Worm (Caenorhabditis elegans) whole organism, L3 larva: Measurements from ENCODE around the gene cgt-1.

Source experiments
- R02D3.7 ChIP-seq: fragments of 150-350 bp; optimal IDR thresholded peaks from 2 replicates; lab custom pipeline; 2014; ENCODE audit warnings: missing biosample characterization, missing genetic modification characterization
- aly-2 ChIP-seq: fragments of 150-350 bp; optimal IDR thresholded peaks from 2 replicates; lab custom pipeline; 2014; ENCODE audit warnings: missing biosample characterization, missing genetic modification characterization
- egl-27 ChIP-seq: sonication (generic microtip); optimal IDR thresholded peaks from 4 replicates; lab custom pipeline; 2017; ENCODE audit warnings: missing biosample characterization, missing genetic modification reagents, missing genetic modification characterization
- elt-3 ChIP-seq, 3 experiments: fragments of 150-350 bp in 1 of 3; sonication (generic microtip) in 2 of 3; optimal IDR thresholded peaks; 2 replicates in 2 of 3; 4 replicates in 1 of 3; lab custom pipeline; 2014 to 2017; ENCODE audit warnings: missing biosample characterization in 3 of 3, missing genetic modification characterization in 3 of 3
- lin-39 ChIP-seq: fragments of 150-350 bp; optimal IDR thresholded peaks from 2 replicates; lab custom pipeline; 2018; ENCODE audit warnings: missing biosample characterization, missing genetic modification reagents, missing genetic modification characterization
- nfya-1 ChIP-seq: sonication (generic microtip); optimal IDR thresholded peaks from 2 replicates; lab custom pipeline; 2017; ENCODE audit warnings: missing genetic modification characterization, mild to moderate bottlenecking, missing compliant biosample characterization, antibody characterized with exemption, moderate library complexity; ENCODE audit not compliant: insufficient read depth
- nhr-11 ChIP-seq: fragments of 150-350 bp; optimal IDR thresholded peaks from 2 replicates; lab custom pipeline; 2014; ENCODE audit warnings: missing biosample characterization, missing genetic modification characterization
- nhr-12 ChIP-seq: fragments of 150-350 bp; optimal IDR thresholded peaks from 2 replicates; lab custom pipeline; 2014; ENCODE audit warnings: missing biosample characterization, missing genetic modification characterization
- nhr-237 ChIP-seq: fragments of 150-350 bp; optimal IDR thresholded peaks from 2 replicates; lab custom pipeline; 2014; ENCODE audit warnings: missing biosample characterization, missing genetic modification characterization
- nhr-25 ChIP-seq: sonication (generic microtip); optimal IDR thresholded peaks from 2 replicates; lab custom pipeline; 2017; ENCODE audit warnings: missing biosample characterization, missing genetic modification characterization
- nhr-76 ChIP-seq: fragments of 150-350 bp; sonication (generic microtip); optimal IDR thresholded peaks from 5 replicates; lab custom pipeline; 2014; ENCODE audit warnings: missing biosample characterization, missing genetic modification characterization
- sea-2 ChIP-seq: fragments of 150-350 bp; sonication (generic microtip); optimal IDR thresholded peaks from 4 replicates; lab custom pipeline; 2014; ENCODE audit warnings: missing biosample characterization, missing genetic modification reagents, missing genetic modification characterization
- unc-62 ChIP-seq: fragments of 150-350 bp; sonication (generic microtip); optimal IDR thresholded peaks from 4 replicates; lab custom pipeline; 2014; ENCODE audit warnings: missing biosample characterization, missing genetic modification reagents, missing genetic modification characterization
- zag-1 ChIP-seq: fragments of 150-350 bp; optimal IDR thresholded peaks from 2 replicates; lab custom pipeline; 2014; ENCODE audit warnings: missing biosample characterization, missing genetic modification characterization

ce11 chrV:15876308-15876707 lies 12.3 kb downstream of the cgt-1 start, which contains the start of gene nhr-102:
- no peak for TF ChIP-seq nhr-76 (tag; lab: Kevin White, UChicago)
- no peak for TF ChIP-seq egl-27 (tag; lab: Kevin White, UChicago)
- no peak for TF ChIP-seq zag-1
- no peak for TF ChIP-seq unc-62 (GFP tag; lab: Kevin White, UChicago)
- TF ChIP-seq nhr-12 (tag; lab: Kevin White, UChicago) = no peak
- TF ChIP-seq aly-2 (tag; lab: Kevin White, UChicago) = no peak
- no peak for TF ChIP-seq lin-39 (tag; lab: Kevin White, UChicago)
- TF ChIP-seq elt-3 (tag; optimal IDR thresholded peaks at IDR 0.05; lab: Kevin White, UChicago) = no peak
- TF ChIP-seq nhr-25 (tag; lab: Kevin White, UChicago) = no peak
- TF ChIP-seq nfya-1 (tag; lab: Kevin White, UChicago) = no peak
- no peak for TF ChIP-seq nhr-11 (tag; lab: Kevin White, UChicago)
- no peak for TF ChIP-seq sea-2
- no peak for TF ChIP-seq nhr-237 (tag; lab: Kevin White, UChicago)
- TF ChIP-seq R02D3.7 (tag; lab: Kevin White, UChicago) = no peak
